Fruit fly (Drosophila melanogaster): Measurements from ENCODE around the gene Pif1.

- TF ChIP-seq psq (optimal IDR thresholded peaks at IDR 0.05) = no peak
- no peak for TF ChIP-seq CG8478 (optimal IDR thresholded peaks at IDR 0.05)
- no peak for TF ChIP-seq pan (optimal IDR thresholded peaks at IDR 0.05)
- no peak for TF ChIP-seq EcR (GFP tag; optimal IDR thresholded peaks at IDR 0.05)
- TF ChIP-seq usp (GFP tag; optimal IDR thresholded peaks at IDR 0.05) = no peak
Observed at dm6 chr2L:3428419-3429097, 41.2 kb downstream of the Pif1 start.

All from whole organism.